Worm (Caenorhabditis elegans): ENCODE measurements around the gene F44G4.5.

The F44G4.5 gene

DNA sequence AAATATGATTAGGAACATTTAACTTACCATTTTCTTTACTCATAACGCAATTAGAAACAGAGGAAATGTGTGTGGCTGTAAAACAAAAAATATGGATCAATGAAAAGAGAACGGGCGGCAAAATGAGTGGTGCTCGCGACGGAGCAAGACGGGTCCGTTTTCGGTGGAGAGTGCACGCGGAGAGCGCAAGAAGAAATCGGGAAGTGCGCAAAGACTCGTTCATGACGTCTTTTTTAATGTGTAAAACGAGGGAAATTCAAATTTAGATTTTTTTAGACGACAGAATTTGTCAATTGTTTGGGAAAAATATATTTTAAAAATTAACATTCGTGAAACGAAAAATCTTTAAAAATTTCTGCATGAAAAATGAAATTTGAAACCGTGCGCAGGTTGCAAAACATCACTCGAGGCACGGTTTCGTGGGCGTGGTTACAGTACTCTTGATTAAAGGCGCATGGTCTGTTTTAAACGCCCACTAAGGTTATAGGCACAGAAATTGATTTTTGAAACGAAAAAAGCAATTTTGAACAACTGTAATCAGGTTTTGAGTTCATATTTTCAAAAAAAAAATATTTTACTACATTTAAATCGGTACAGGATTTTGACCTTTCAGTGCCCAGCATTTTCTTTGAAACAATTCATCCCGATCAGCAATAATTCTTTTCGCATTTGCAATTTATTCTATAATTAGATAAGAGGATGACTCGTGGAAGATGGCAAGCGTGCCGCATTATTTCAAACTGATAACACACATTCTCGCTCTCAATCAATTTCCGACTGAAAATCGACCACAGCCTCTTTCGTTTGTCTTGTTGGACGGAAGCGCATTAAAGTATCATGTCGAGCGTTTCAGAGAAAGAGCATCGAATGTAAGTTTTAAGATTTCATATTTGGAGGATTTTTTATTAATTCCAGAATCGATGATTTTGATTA lies 30.7 kb downstream of the F44G4.5 start, which contains the start of the genes szy-20 and C18E9.5:
szy-20 (minus strand) TSS at position 83 of the 933 bp plus-strand sequence.
C18E9.5 (plus strand) TSS at position 730 of the 933 bp plus-strand sequence.
- peak; percentile 52 for TF ChIP-seq ceh-82 (tag; optimal IDR thresholded peaks at IDR 0.05)
- no peak for TF ChIP-seq zag-1 (tag; optimal IDR thresholded peaks at IDR 0.05)
- peak; percentile 69 for TF ChIP-seq hmg-11 (tag; optimal IDR thresholded peaks at IDR 0.05)
- no peak for TF ChIP-seq nhr-67 (tag; optimal IDR thresholded peaks at IDR 0.05)
- peak; percentile 71 for TF ChIP-seq jun-1 (tag; optimal IDR thresholded peaks at IDR 0.05)
- TF ChIP-seq tbx-2 (tag; optimal IDR thresholded peaks at IDR 0.05): peak; percentile 64
- TF ChIP-seq R02D3.7 (tag; optimal IDR thresholded peaks at IDR 0.05): peak; percentile 82
- no peak for TF ChIP-seq ztf-11 (tag; optimal IDR thresholded peaks at IDR 0.05)
- peak; percentile 52 for TF ChIP-seq fkh-10 (GFP tag; optimal IDR thresholded peaks at IDR 0.05)
- peak; percentile 78 for TF ChIP-seq pha-4 (tag; optimal IDR thresholded peaks at IDR 0.05)
- no peak for TF ChIP-seq nhr-28 (tag; optimal IDR thresholded peaks at IDR 0.05)
- peak; percentile 70 for TF ChIP-seq lin-39 (tag; optimal IDR thresholded peaks at IDR 0.05)
- TF ChIP-seq sea-2 (GFP tag; optimal IDR thresholded peaks at IDR 0.05): no peak
- TF ChIP-seq snpc-4 (tag; optimal IDR thresholded peaks at IDR 0.05): peak; percentile 59
- TF ChIP-seq nhr-25 (tag; optimal IDR thresholded peaks at IDR 0.05): peak; percentile 27
- peak; percentile 20 for TF ChIP-seq egl-5 (tag; optimal IDR thresholded peaks at IDR 0.05)
- TF ChIP-seq nfya-1 (tag; optimal IDR thresholded peaks at IDR 0.05; ENCODE audit: insufficient read depth): peak; percentile 84
- TF ChIP-seq lin-15B (tag; optimal IDR thresholded peaks at IDR 0.05): peak; percentile 81
- no peak for TF ChIP-seq eor-1 (tag; optimal IDR thresholded peaks at IDR 0.05)
- no peak for TF ChIP-seq ceh-9 (tag; optimal IDR thresholded peaks at IDR 0.05)
- no peak for TF ChIP-seq fkh-2 (tag; optimal IDR thresholded peaks at IDR 0.05)
- TF ChIP-seq ama-1 (optimal IDR thresholded peaks at IDR 0.05): peak; percentile 49
- no peak for TF ChIP-seq unc-62 (GFP tag; optimal IDR thresholded peaks at IDR 0.05)
- peak; percentile 31 for TF ChIP-seq elt-1 (tag; optimal IDR thresholded peaks at IDR 0.05)
- peak; percentile 65 for TF ChIP-seq nhr-43 (tag; optimal IDR thresholded peaks at IDR 0.05; ENCODE audit: poor library complexity, severe bottlenecking)
- peak; percentile 60 for TF ChIP-seq ceh-28 (tag; optimal IDR thresholded peaks at IDR 0.05)
- peak; percentile 76 for TF ChIP-seq elt-2 (tag; optimal IDR thresholded peaks at IDR 0.05)
- no peak for TF ChIP-seq unc-39 (tag; optimal IDR thresholded peaks at IDR 0.05)
- peak; percentile 18 for TF ChIP-seq skn-1 (tag; optimal IDR thresholded peaks at IDR 0.05)
- TF ChIP-seq nhr-237 (tag; optimal IDR thresholded peaks at IDR 0.05): no peak
- peak; percentile 72 for TF ChIP-seq pqm-1 (tag; optimal IDR thresholded peaks at IDR 0.05)
- TF ChIP-seq ztf-4 (tag; optimal IDR thresholded peaks at IDR 0.05): no peak
- no peak for TF ChIP-seq nhr-11 (tag; optimal IDR thresholded peaks at IDR 0.05)
- TF ChIP-seq nhr-76 (tag; optimal IDR thresholded peaks at IDR 0.05): no peak
- peak; percentile 33 for TF ChIP-seq nhr-77 (tag; optimal IDR thresholded peaks at IDR 0.05)
- TF ChIP-seq lsy-12 (tag; optimal IDR thresholded peaks at IDR 0.05): peak; percentile 57
- TF ChIP-seq nhr-23 (tag; optimal IDR thresholded peaks at IDR 0.05): peak; percentile 71

DNA sequence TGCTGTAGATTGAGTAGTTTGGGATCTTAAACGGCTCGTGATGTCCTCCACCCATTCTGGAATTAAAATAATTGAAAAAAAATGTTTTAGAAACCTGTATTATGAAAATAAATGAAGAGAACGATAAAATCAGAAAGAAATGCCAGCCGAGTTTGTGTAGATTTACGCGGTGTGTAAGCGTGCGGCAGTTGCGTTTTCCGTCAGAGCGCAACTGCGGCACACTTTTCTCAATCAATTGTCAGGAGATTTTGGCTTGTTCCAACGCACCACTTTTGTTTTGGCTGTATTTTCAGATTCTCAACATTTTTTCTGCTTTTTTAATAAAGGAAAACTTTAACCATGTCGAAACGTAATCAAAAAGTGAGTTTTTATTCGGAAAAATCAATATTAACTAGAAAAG lies 35.4 kb downstream of the F44G4.5 start, which contains the start of the genes ndub-3 and C18E9.2:
ndub-3 (minus strand) TSS at position 56 of the 400 bp plus-strand sequence.
C18E9.2 (plus strand) TSS at position 172 of the 400 bp plus-strand sequence.
- TF ChIP-seq R02D3.7 (tag; optimal IDR thresholded peaks at IDR 0.05): peak; percentile 85
- TF ChIP-seq elt-2 (tag; optimal IDR thresholded peaks at IDR 0.05): peak; percentile 5
- no peak for TF ChIP-seq ceh-16 (tag; optimal IDR thresholded peaks at IDR 0.05)
- peak; percentile 64 for TF ChIP-seq nfya-1 (tag; optimal IDR thresholded peaks at IDR 0.05; ENCODE audit: insufficient read depth)
- no peak for TF ChIP-seq nhr-237 (tag; optimal IDR thresholded peaks at IDR 0.05)
- TF ChIP-seq lin-39 (tag; optimal IDR thresholded peaks at IDR 0.05): peak; percentile 75
- peak; percentile 44 for TF ChIP-seq nhr-25 (tag; optimal IDR thresholded peaks at IDR 0.05)
- TF ChIP-seq skn-1 (tag; optimal IDR thresholded peaks at IDR 0.05): no peak
- TF ChIP-seq ztf-4 (tag; optimal IDR thresholded peaks at IDR 0.05): no peak
- TF ChIP-seq ceh-28 (tag; optimal IDR thresholded peaks at IDR 0.05): peak; percentile 51
- no peak for TF ChIP-seq ceh-82 (tag; optimal IDR thresholded peaks at IDR 0.05)
- no peak for TF ChIP-seq nhr-77 (tag; optimal IDR thresholded peaks at IDR 0.05)
- peak; percentile 25 for TF ChIP-seq pqm-1 (tag; optimal IDR thresholded peaks at IDR 0.05)
- TF ChIP-seq lin-15B (tag; optimal IDR thresholded peaks at IDR 0.05): peak; percentile 62
- TF ChIP-seq mml-1 (tag; optimal IDR thresholded peaks at IDR 0.05): no peak
- TF ChIP-seq tbx-2 (tag; optimal IDR thresholded peaks at IDR 0.05): no peak
- TF ChIP-seq nhr-67 (tag; optimal IDR thresholded peaks at IDR 0.05): no peak
- no peak for TF ChIP-seq zag-1 (tag; optimal IDR thresholded peaks at IDR 0.05)
- TF ChIP-seq nhr-23 (tag; optimal IDR thresholded peaks at IDR 0.05): peak; percentile 13
- TF ChIP-seq fkh-2 (tag; optimal IDR thresholded peaks at IDR 0.05): no peak
- TF ChIP-seq hmg-11 (tag; optimal IDR thresholded peaks at IDR 0.05): peak; percentile 37
- no peak for TF ChIP-seq nhr-11 (tag; optimal IDR thresholded peaks at IDR 0.05)
- TF ChIP-seq elt-1 (tag; optimal IDR thresholded peaks at IDR 0.05): no peak

Measured in whole organism, L3 larva.